Fruit fly (Drosophila melanogaster): ENCODE data around the gene CG9521.

CG9521 gene

DNA sequence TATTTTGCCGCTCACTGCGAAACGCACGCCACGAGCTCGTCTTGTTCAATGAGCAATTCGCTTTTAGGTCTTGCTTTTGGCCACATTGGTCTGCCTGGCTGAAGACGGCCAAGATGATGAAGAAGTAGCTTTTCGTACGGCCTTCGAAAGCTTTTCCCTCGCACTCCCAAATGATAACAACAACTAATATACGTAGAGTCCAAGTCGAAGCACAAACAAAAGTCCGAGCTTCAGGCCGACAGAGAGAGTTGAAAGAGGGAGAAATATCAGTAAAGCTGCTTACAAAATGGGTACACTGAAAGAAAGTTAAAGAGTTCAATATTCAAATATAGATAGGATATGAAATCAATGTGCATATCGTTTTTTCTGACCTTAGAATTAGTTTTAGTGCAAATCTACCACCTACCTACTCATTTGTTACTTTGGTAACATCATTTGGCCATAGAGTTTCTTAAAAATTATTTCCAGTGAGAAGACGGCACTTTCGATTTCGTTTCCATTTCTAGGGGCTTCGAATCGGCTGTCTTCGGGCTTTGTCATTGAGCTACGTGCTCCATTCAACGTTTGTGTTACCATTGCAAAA lies 29.6 kb upstream of the CG9521 start, which contains the start of the genes CG45064 and CG45065 (continued):
- peak; percentile 48 for TF ChIP-seq CG6272 (GFP tag; IDR thresholded peaks at IDR 0.05)
- peak; percentile 56; the same call in 1 of the 2 replicates for TF ChIP-seq CG11247 (GFP tag; IDR thresholded peaks at IDR 0.05)
- peak; percentile 83 for TF ChIP-seq ewg (GFP tag; optimal IDR thresholded peaks at IDR 0.05)
- peak; percentile 68 for TF ChIP-seq CG13624 (GFP tag; optimal IDR thresholded peaks at IDR 0.05)
- TF ChIP-seq Hr3 (GFP tag; optimal IDR thresholded peaks at IDR 0.05) = peak; percentile 76
- no peak for TF ChIP-seq pfk (GFP tag; optimal IDR thresholded peaks at IDR 0.05)
- TF ChIP-seq maf-S (GFP tag; optimal IDR thresholded peaks at IDR 0.05) = peak; percentile 68
- TF ChIP-seq CG3847 (GFP tag; IDR thresholded peaks at IDR 0.05) = peak; percentile 55
- no peak for TF ChIP-seq Dip2 (GFP tag; IDR thresholded peaks at IDR 0.05)
- TF ChIP-seq D19B (GFP tag; optimal IDR thresholded peaks at IDR 0.05) = peak; percentile 11
- TF ChIP-seq CG12071 (GFP tag; optimal IDR thresholded peaks at IDR 0.05) = peak; percentile 83
- peak; percentile 80 for TF ChIP-seq odd (GFP tag; optimal IDR thresholded peaks at IDR 0.05)
- TF ChIP-seq CG2199 (GFP tag; IDR thresholded peaks at IDR 0.05) = peak; percentile 92; the same call in 2 of the 3 replicates
- peak; percentile 64 for TF ChIP-seq Chrac-16 (GFP tag; optimal IDR thresholded peaks at IDR 0.05)
- peak; percentile 97 for TF ChIP-seq ci (GFP tag; IDR thresholded peaks at IDR 0.05)
- peak; percentile 64 for TF ChIP-seq CG9727 (GFP tag; optimal IDR thresholded peaks at IDR 0.05)
- no peak for TF ChIP-seq cad (GFP tag; optimal IDR thresholded peaks at IDR 0.05)
- peak; percentile 89 for TF ChIP-seq fd96Cb (tag; optimal IDR thresholded peaks at IDR 0.05)
- TF ChIP-seq CG16779 (GFP tag; IDR thresholded peaks at IDR 0.05) = 0 out of 2 replicates have a peak, but pooled peaks have one; percentile 38
- peak; percentile 24 for TF ChIP-seq sima (GFP tag; optimal IDR thresholded peaks at IDR 0.05)
- peak; percentile 76 for TF ChIP-seq CG10267 (tag; optimal IDR thresholded peaks at IDR 0.05)
- TF ChIP-seq mam (GFP tag; optimal IDR thresholded peaks at IDR 0.05) = peak; percentile 83
- peak; percentile 89 for TF ChIP-seq unpg (GFP tag; optimal IDR thresholded peaks at IDR 0.05)
- TF ChIP-seq CG1233 (GFP tag; optimal IDR thresholded peaks at IDR 0.05) = peak; percentile 63
- peak; percentile 66 for TF ChIP-seq CG9437 (GFP tag; optimal IDR thresholded peaks at IDR 0.05)
- TF ChIP-seq CG7357 (GFP tag; IDR thresholded peaks at IDR 0.05) = peak; percentile 73
- peak; percentile 67 for TF ChIP-seq CG18476 (GFP tag; optimal IDR thresholded peaks at IDR 0.05)
- no peak for TF ChIP-seq CG1832 (GFP tag; optimal IDR thresholded peaks at IDR 0.05)
- TF ChIP-seq tio (GFP tag; optimal IDR thresholded peaks at IDR 0.05) = peak; percentile 61
- peak; percentile 93 for TF ChIP-seq Asciz (GFP tag; optimal IDR thresholded peaks at IDR 0.05)
- TF ChIP-seq Ets65A (GFP tag) = peak; percentile 96
- TF ChIP-seq Awh (GFP tag; IDR thresholded peaks at IDR 0.05) = peak; percentile 93
- TF ChIP-seq Dad (GFP tag; optimal IDR thresholded peaks at IDR 0.05) = peak; percentile 70
- peak; percentile 67 for TF ChIP-seq CG7786 (GFP tag; optimal IDR thresholded peaks at IDR 0.05)
- no peak for TF ChIP-seq CG17612 (GFP tag; IDR thresholded peaks at IDR 0.05)
- no peak for TF ChIP-seq tll (GFP tag; optimal IDR thresholded peaks at IDR 0.05)
- peak; percentile 70 for TF ChIP-seq ems (GFP tag; optimal IDR thresholded peaks at IDR 0.05)
- TF ChIP-seq tx (GFP tag; optimal IDR thresholded peaks at IDR 0.05) = peak; percentile 77
- TF ChIP-seq CG4328 (GFP tag; optimal IDR thresholded peaks at IDR 0.05) = peak; percentile 36
- TF ChIP-seq dysf (GFP tag; IDR thresholded peaks at IDR 0.05) = peak; percentile 84
- no peak for TF ChIP-seq rib (GFP tag; IDR thresholded peaks at IDR 0.05)
- no peak for TF ChIP-seq CG14860 (GFP tag; IDR thresholded peaks at IDR 0.05; ENCODE audit: partially characterized antibody)
- TF ChIP-seq fu2 (GFP tag; optimal IDR thresholded peaks at IDR 0.05) = peak; percentile 67
- TF ChIP-seq jumu (GFP tag; optimal IDR thresholded peaks at IDR 0.05) = peak; percentile 78
- TF ChIP-seq nom (GFP tag; optimal IDR thresholded peaks at IDR 0.05) = no peak
- peak; percentile 81 for TF ChIP-seq az2 (GFP tag; optimal IDR thresholded peaks at IDR 0.05)
- TF ChIP-seq onecut (GFP tag; IDR thresholded peaks at IDR 0.05) = peak; percentile 74
- TF ChIP-seq Rx (GFP tag; IDR thresholded peaks at IDR 0.05) = peak; percentile 88
- peak; percentile 97 for TF ChIP-seq Med (GFP tag)
- no peak for TF ChIP-seq Elba2 (GFP tag; optimal IDR thresholded peaks at IDR 0.05)
- no peak for TF ChIP-seq GATAe (GFP tag; conservative IDR thresholded peaks at IDR 0.05)

All from whole organism, embryonic.